Worm (Caenorhabditis elegans): ENCODE results near the gene F46B3.16.

F46B3.16 gene

DNA sequence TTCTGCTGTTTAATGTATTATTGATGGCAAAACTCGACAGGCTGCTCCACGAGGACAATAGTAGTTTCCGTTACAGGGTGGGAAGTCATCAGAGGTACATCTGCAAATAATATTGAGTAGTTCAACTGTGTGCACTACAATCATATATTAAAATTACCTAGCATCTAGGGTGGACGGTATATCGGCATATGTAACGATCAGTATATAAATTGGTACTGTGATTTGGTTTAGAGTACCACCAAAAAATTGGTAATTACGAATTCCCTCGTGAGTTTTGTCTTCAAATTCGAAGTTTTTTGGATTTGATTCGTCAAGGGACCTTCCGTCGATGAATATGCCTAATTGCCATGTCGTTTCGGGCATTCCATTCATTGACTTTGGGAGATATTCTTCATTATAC lies 2.4 kb downstream of the F46B3.16 start, which contains the start of gene ttr-13 (continued):
- TF ChIP-seq nhr-90 (tag; optimal IDR thresholded peaks at IDR 0.05): no peak
- TF ChIP-seq Y79H2A.3 (GFP tag; conservative IDR thresholded peaks at IDR 0.05): no peak
- no peak for TF ChIP-seq ceh-40 (GFP tag; IDR thresholded peaks at IDR 0.05)
- no peak for TF ChIP-seq ekl-4 (GFP tag; IDR thresholded peaks at IDR 0.05)
- no peak for TF ChIP-seq F33H1.4 (GFP tag; IDR thresholded peaks at IDR 0.05)
- TF ChIP-seq lir-1 (GFP tag; conservative IDR thresholded peaks at IDR 0.05): no peak
- TF ChIP-seq F22D6.2 (tag; optimal IDR thresholded peaks at IDR 0.05): no peak

DNA sequence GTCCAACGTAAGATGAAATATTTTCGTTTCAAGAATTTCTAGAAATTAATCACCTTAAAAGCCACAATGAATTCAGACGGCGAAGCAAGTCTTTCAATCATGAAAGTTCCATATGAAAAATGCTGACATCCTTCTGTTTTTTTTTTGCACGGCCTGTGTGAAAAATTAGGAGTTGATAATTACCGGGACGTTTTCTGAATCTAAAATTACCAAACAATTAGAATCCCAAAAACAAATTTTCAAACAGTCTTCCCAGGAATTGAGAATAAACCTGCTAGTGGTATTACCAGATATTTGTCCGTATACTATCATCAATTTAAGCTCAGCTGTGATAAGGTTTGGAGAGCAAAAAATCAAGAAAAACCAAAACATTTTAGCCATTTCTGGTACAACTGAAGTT lies 3.9 kb downstream of the F46B3.16 start, which contains the start of gene Y44A6B.3:
TSS of gene Y44A6B.3 (minus strand) at position 101 of the 400 bp plus-strand sequence.
- TF ChIP-seq attf-3 (GFP tag; conservative IDR thresholded peaks at IDR 0.05): no peak
- TF ChIP-seq zfh-2 (GFP tag; conservative IDR thresholded peaks at IDR 0.05): no peak
- TF ChIP-seq tbx-9 (tag; optimal IDR thresholded peaks at IDR 0.05; ENCODE audit: borderline replicate concordance): no peak
- no peak for TF ChIP-seq ztf-26 (tag; optimal IDR thresholded peaks at IDR 0.05)
- no peak for TF ChIP-seq Y95B8A.8 (GFP tag; IDR thresholded peaks at IDR 0.05)
- TF ChIP-seq Y79H2A.3 (GFP tag; conservative IDR thresholded peaks at IDR 0.05): no peak
- no peak for TF ChIP-seq fkh-3 (tag; optimal IDR thresholded peaks at IDR 0.05)
- no peak for TF ChIP-seq bed-1 (GFP tag; IDR thresholded peaks at IDR 0.05)

DNA sequence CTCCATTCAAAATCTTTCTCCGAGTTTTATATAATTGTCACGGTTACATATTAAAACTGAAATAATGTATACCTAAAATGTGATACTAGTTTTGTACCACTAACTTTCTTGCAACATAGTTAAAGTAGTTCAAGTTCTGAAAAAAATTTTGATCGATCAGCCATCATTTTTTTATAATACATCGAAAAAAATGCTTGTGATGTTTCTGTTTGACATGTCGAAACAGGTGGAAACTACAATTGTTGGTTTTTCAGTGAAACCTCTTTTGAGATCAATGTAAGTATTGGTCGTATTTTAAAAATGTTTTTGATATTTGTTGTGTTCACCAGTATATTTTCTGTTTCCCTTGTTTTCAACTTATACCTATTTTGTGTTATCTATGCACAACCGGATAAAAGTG lies 4.9 kb downstream of the F46B3.16 start, which contains the start of gene srxa-14:
TSS of gene srxa-14 (plus strand) at position 301 of the 400 bp plus-strand sequence.
- TF ChIP-seq lsy-27 (tag; optimal IDR thresholded peaks at IDR 0.05; ENCODE audit: borderline replicate concordance, insufficient read depth): no peak

DNA sequence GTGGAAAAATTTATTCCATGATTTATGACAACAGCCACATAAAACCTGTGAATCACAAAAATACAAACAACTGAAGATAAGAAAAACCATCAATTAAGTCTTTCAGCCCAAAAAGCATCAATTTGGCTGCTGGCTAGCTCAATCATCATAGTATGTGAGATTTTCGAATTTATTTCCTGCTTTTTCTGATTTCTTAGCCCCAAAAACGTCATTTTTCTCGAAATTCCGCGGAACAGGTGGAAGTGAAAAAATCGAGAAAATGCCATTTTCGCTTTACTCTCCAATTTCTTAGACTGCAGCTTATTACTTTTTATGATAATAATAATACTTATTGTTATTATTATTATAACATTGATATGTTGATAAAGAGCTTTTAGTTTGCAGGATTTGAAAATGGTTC lies 7.5 kb downstream of the F46B3.16 start, which contains the start of gene srxa-15:
TSS of gene srxa-15 (plus strand) at position 301 of the 400 bp plus-strand sequence.
- TF ChIP-seq F55B11.4 (tag; optimal IDR thresholded peaks at IDR 0.05; ENCODE audit: borderline replicate concordance, insufficient read depth) (no peak), ccch-3 (GFP tag; optimal IDR thresholded peaks at IDR 0.05) (no peak), nhr-80 (tag; optimal IDR thresholded peaks at IDR 0.05) (no peak), nhr-90 (tag; optimal IDR thresholded peaks at IDR 0.05) (no peak), somi-1 (GFP tag; optimal IDR thresholded peaks at IDR 0.05) (no peak), atf-7 (tag; optimal IDR thresholded peaks at IDR 0.05) (no peak)

DNA sequence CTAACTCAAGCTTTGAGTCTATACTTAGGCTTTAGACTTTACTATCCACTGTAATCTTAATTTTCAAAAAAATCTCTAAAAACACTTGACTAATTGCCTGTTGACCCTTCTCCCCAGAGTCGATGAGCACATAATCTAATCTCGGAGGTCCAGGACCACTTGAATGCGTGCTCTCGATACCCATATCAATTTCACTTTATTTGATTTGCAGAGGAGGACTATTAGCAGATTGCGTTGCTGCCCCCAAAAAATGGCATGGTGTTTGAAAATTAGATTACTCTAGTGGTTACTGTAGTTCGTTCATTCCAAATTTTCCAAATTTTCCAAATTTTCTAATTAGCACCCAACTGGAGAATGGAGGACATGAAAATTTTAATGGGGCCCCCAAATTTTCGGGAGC lies 11.0 kb downstream of the F46B3.16 start:
- no peak for TF ChIP-seq rpc-1 (optimal IDR thresholded peaks at IDR 0.05)
- TF ChIP-seq rpc-1 (tag; optimal IDR thresholded peaks at IDR 0.05): no peak
- TF ChIP-seq Y56A3A.18 (GFP tag; IDR thresholded peaks at IDR 0.05): no peak
- no peak for TF ChIP-seq ama-1 (optimal IDR thresholded peaks at IDR 0.05)
- no peak for TF ChIP-seq ama-1 (GFP tag; optimal IDR thresholded peaks at IDR 0.05)
- no peak for TF ChIP-seq dpl-1 (GFP tag; optimal IDR thresholded peaks at IDR 0.05)
- no peak for TF ChIP-seq K11D2.4 (GFP tag; IDR thresholded peaks at IDR 0.05)
- no peak for TF ChIP-seq zfh-2 (GFP tag; conservative IDR thresholded peaks at IDR 0.05)
- no peak for TF ChIP-seq ztf-3 (GFP tag; optimal IDR thresholded peaks at IDR 0.05)
- no peak for TF ChIP-seq rcor-1 (GFP tag; IDR thresholded peaks at IDR 0.05)

DNA sequence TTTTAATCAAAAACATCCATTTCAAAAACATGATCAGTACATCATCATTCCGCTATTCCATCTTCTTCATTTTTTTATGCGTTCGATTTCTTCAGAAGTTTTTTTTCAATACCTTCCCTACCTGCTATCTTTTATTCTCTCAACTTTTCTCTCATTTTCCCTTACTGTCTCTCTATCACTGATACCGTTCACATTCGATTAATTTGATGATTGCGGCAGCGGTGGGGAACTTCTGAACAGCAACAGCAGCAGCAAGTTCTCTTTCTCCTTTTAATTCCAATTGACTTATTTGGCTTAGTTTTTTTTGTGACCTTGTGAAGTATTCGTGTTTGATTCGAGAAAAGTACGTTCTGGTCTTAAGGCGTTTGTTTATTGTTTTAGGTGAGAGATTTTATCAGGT lies 14.4 kb downstream of the F46B3.16 start:
- TF ChIP-seq D2030.7 (GFP tag; IDR thresholded peaks at IDR 0.05) (no peak), F23B12.7 (tag; optimal IDR thresholded peaks at IDR 0.05; ENCODE audit: insufficient read depth) (no peak), sdz-38 (tag; optimal IDR thresholded peaks at IDR 0.05) (no peak), nfya-1 (tag; optimal IDR thresholded peaks at IDR 0.05; ENCODE audit: borderline replicate concordance, insufficient read depth) (no peak), ceh-100 (GFP tag; IDR thresholded peaks at IDR 0.05) (no peak), Y95B8A.8 (GFP tag; IDR thresholded peaks at IDR 0.05) (no peak)
